Worm (Caenorhabditis elegans) whole organism, young adult: Measurements from ENCODE around the gene myrf-1.
A peak's percentile ranks its signal among the peaks of the same experiment; 100 is the strongest.

Experiments used
- B0019.2 ChIP-seq: fragments of 200-800 bp; sonication (Bioruptor generic); conservative IDR thresholded peaks from 2 replicates; pipeline ENCODE4 v1.3.6; 2022; ENCODE audit warnings: missing genetic modification reagents, missing genetic modification characterization, missing compliant biosample characterization
- B0035.1 ChIP-seq: sonication (generic microtip); optimal IDR thresholded peaks from 2 replicates; lab custom pipeline; 2016; ENCODE audit warnings: missing genetic modification characterization, mild to moderate bottlenecking, missing compliant biosample characterization, missing genotype, missing genetic modification reagents
- F39B2.1 ChIP-seq: fragments of 200-800 bp; sonication (Bioruptor generic); IDR thresholded peaks from 2 replicates; pipeline ENCODE4 v1.3.6; 2022; ENCODE audit warnings: missing genetic modification reagents, missing genetic modification characterization, missing compliant biosample characterization
- T26A5.8 ChIP-seq: sonication (generic microtip); optimal IDR thresholded peaks from 2 replicates; lab custom pipeline; 2016; ENCODE audit warnings: missing genetic modification characterization, missing compliant biosample characterization
- Y67H2A.10 ChIP-seq: fragments of 200-800 bp; sonication (Bioruptor generic); conservative IDR thresholded peaks from 2 replicates; pipeline ENCODE4 v1.3.6; 2022; ENCODE audit warnings: missing genetic modification reagents, missing genetic modification characterization, missing compliant biosample characterization
- Y79H2A.3 ChIP-seq: fragments of 200-800 bp; sonication (Bioruptor generic); conservative IDR thresholded peaks from 2 replicates; pipeline ENCODE4 v1.3.6; 2022; ENCODE audit warnings: missing genetic modification reagents, missing genetic modification characterization, missing compliant biosample characterization
- cebp-1 ChIP-seq, 2 experiments: fragments of 200-800 bp in 1 of 2; sonication (Bioruptor generic) in 1 of 2; sonication (generic microtip) in 1 of 2; IDR thresholded peaks in 1 of 2; optimal IDR thresholded peaks in 1 of 2; 2 replicates each; pipeline versions ENCODE4 v1.3.6 to Lab custom; 2017 to 2022; ENCODE audit warnings: missing compliant biosample characterization in 2 of 2, missing genetic modification characterization in 2 of 2, mild to moderate bottlenecking in 1 of 2, missing genetic modification reagents in 1 of 2, moderate library complexity in 1 of 2
- ceh-100 ChIP-seq: fragments of 200-800 bp; sonication (Bioruptor generic); IDR thresholded peaks from 2 replicates; pipeline ENCODE4 v1.3.6; 2022; ENCODE audit warnings: missing genetic modification reagents, missing genetic modification characterization, missing compliant biosample characterization
- ceh-27 ChIP-seq: fragments of 200-800 bp; sonication (Bioruptor generic); optimal IDR thresholded peaks from 2 replicates; lab custom pipeline; 2018; ENCODE audit warnings: mild to moderate bottlenecking, missing genetic modification characterization, moderate library complexity, missing compliant biosample characterization
- chd-7 ChIP-seq: sonication (generic microtip); optimal IDR thresholded peaks from 2 replicates; lab custom pipeline; 2016; ENCODE audit warnings: mild to moderate bottlenecking, missing genetic modification characterization, moderate library complexity, missing compliant biosample characterization
- efl-1 ChIP-seq: fragments of 150-350 bp; optimal IDR thresholded peaks from 2 replicates; lab custom pipeline; 2014; ENCODE audit warnings: missing biosample characterization, missing genetic modification reagents, missing genetic modification characterization
- gei-17 ChIP-seq: fragments of 200-800 bp; sonication (Bioruptor generic); optimal IDR thresholded peaks from 2 replicates; lab custom pipeline; 2018; ENCODE audit warnings: mild to moderate bottlenecking, missing genetic modification characterization, missing compliant biosample characterization
- hlh-12 ChIP-seq: sonication (generic microtip); optimal IDR thresholded peaks from 2 replicates; lab custom pipeline; 2016; ENCODE audit warnings: missing genetic modification characterization, missing compliant biosample characterization
- hlh-26 ChIP-seq: fragments of 200-800 bp; sonication (Bioruptor generic); conservative IDR thresholded peaks from 2 replicates; pipeline ENCODE4 v1.3.6; 2022; ENCODE audit warnings: missing genetic modification reagents, missing genetic modification characterization, missing compliant biosample characterization
- hmg-1.2 ChIP-seq: fragments of 200-800 bp; sonication (Bioruptor generic); IDR thresholded peaks from 2 replicates; pipeline ENCODE4 v1.3.6; 2022; ENCODE audit warnings: missing genetic modification reagents, missing genetic modification characterization, missing compliant biosample characterization
- hrde-1 ChIP-seq: sonication (generic microtip); optimal IDR thresholded peaks from 2 replicates; lab custom pipeline; 2016; ENCODE audit warnings: missing genetic modification characterization, mild to moderate bottlenecking, missing compliant biosample characterization, moderate library complexity, missing genotype, missing genetic modification reagents, borderline replicate concordance
- hsf-1 ChIP-seq: fragments of 200-800 bp; sonication (Bioruptor generic); IDR thresholded peaks from 2 replicates; pipeline ENCODE4 v1.3.6; 2022; ENCODE audit warnings: missing genetic modification reagents, missing genetic modification characterization, missing compliant biosample characterization
- lag-1 ChIP-seq: fragments of 200-800 bp; sonication (Bioruptor generic); IDR thresholded peaks from 2 replicates; pipeline ENCODE4 v1.3.6; 2022; ENCODE audit warnings: missing genetic modification reagents, missing genetic modification characterization, missing compliant biosample characterization
- let-526 ChIP-seq: fragments of 200-800 bp; sonication (Bioruptor generic); IDR thresholded peaks from 2 replicates; pipeline ENCODE4 v1.3.6; 2022; ENCODE audit warnings: missing genetic modification reagents, missing genetic modification characterization, missing compliant biosample characterization
- lsl-1 ChIP-seq: fragments of 200-800 bp; sonication (Bioruptor generic); optimal IDR thresholded peaks from 2 replicates; lab custom pipeline; 2018; ENCODE audit warnings: mild to moderate bottlenecking, missing genetic modification characterization, moderate library complexity, missing compliant biosample characterization
- lsy-27 ChIP-seq: sonication (generic microtip); optimal IDR thresholded peaks from 2 replicates; lab custom pipeline; 2017; ENCODE audit warnings: missing genetic modification characterization, mild to moderate bottlenecking, missing compliant biosample characterization, antibody characterized with exemption, missing genotype, borderline replicate concordance; ENCODE audit not compliant: insufficient read depth
- madf-3 ChIP-seq: fragments of 200-800 bp; sonication (Bioruptor generic); IDR thresholded peaks from 2 replicates; pipeline ENCODE4 v1.3.6; 2022; ENCODE audit warnings: missing genetic modification reagents, missing genetic modification characterization, missing compliant biosample characterization
- madf-6 ChIP-seq: fragments of 200-800 bp; sonication (Bioruptor generic); IDR thresholded peaks from 2 replicates; pipeline ENCODE4 v1.3.6; 2022; ENCODE audit warnings: missing genetic modification reagents, missing genetic modification characterization, missing compliant biosample characterization
- mel-28 ChIP-seq: sonication (generic microtip); optimal IDR thresholded peaks from 2 replicates; lab custom pipeline; 2016; ENCODE audit warnings: borderline replicate concordance, mild to moderate bottlenecking, missing genetic modification characterization, missing compliant biosample characterization
- mes-4 ChIP-seq: sonication (generic microtip); optimal IDR thresholded peaks from 2 replicates; lab custom pipeline; 2016; ENCODE audit warnings: missing genotype, missing genetic modification characterization, missing compliant biosample characterization
- nfya-2 ChIP-seq: fragments of 200-800 bp; sonication (Bioruptor generic); IDR thresholded peaks from 2 replicates; pipeline ENCODE4 v1.3.6; 2022; ENCODE audit warnings: missing genetic modification reagents, missing genetic modification characterization, missing compliant biosample characterization
- nhr-80 ChIP-seq: sonication (generic microtip); optimal IDR thresholded peaks from 2 replicates; lab custom pipeline; 2016; ENCODE audit warnings: missing genetic modification characterization, missing compliant biosample characterization
- pbrm-1 ChIP-seq: fragments of 200-800 bp; sonication (Bioruptor generic); IDR thresholded peaks from 2 replicates; pipeline ENCODE4 v1.3.6; 2022; ENCODE audit warnings: missing genetic modification reagents, missing genetic modification characterization, missing compliant biosample characterization
- pha-4 ChIP-seq: fragments of 150-350 bp; sonication (generic microtip); optimal IDR thresholded peaks from 2 replicates; lab custom pipeline; 2014; ENCODE audit warnings: missing biosample characterization, missing genetic modification reagents, missing genetic modification characterization
- unc-130 ChIP-seq: sonication (generic microtip); optimal IDR thresholded peaks from 2 replicates; lab custom pipeline; 2016; ENCODE audit warnings: missing genetic modification reagents, missing genetic modification characterization, missing compliant biosample characterization
- ztf-28 ChIP-seq: fragments of 200-800 bp; sonication (Bioruptor generic); IDR thresholded peaks from 2 replicates; pipeline ENCODE4 v1.3.6; 2022; ENCODE audit warnings: missing genetic modification reagents, missing genetic modification characterization, missing compliant biosample characterization

Gene myrf-1

ce11 chrII:10519863-10520262, 17.5 kb upstream of the myrf-1 start:
- TF ChIP-seq B0019.2 (GFP tag; lab: Robert Waterston, UW) (no peak), lsy-27 (no peak)

ce11 chrII:10519017-10519416, 16.7 kb upstream of the myrf-1 start, which contains the start of gene F59B10.4:
TSS of gene F59B10.4 (minus strand) at chrII:10519117.
- no peak for TF ChIP-seq hsf-1
- no peak for TF ChIP-seq ztf-28 (GFP tag; lab: Robert Waterston, UW)
- TF ChIP-seq T26A5.8 (tag; lab: Kevin White, UChicago) = no peak
- TF ChIP-seq madf-6 = no peak
- no peak for TF ChIP-seq F39B2.1
- no peak for TF ChIP-seq lsl-1
- TF ChIP-seq efl-1 = no peak
- no peak for TF ChIP-seq B0035.1 (tag; lab: Kevin White, UChicago)
- no peak for TF ChIP-seq chd-7
- no peak for TF ChIP-seq let-526 (GFP tag; lab: Robert Waterston, UW)

- TF ChIP-seq lsy-27 (no peak), madf-3 (GFP tag; lab: Robert Waterston, UW) (0 out of 2 replicates have a peak, but pooled peaks have one; percentile 45)
Measured at ce11 chrII:10516375-10516774, 14.0 kb upstream of the myrf-1 start.

DNA sequence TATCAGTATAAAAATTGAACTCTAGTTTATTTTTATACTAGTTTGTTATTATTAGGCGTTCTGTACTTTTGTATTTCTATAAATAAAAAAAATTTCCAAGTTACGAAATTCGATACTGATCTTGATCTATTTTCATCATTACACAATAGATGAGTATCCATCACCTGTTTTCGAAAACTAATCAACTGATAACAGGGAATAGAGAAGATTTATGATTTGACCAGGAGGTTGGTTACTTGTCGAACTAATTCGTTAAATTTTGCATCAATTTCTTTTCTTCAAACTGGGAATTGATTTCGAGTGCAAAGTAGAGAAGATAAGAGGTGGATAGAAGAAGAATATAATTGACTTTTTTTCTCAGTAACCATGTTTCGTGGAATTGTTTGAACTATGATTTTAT, 13.1 kb upstream of the myrf-1 start:
- TF ChIP-seq cebp-1 (GFP tag; IDR thresholded peaks at IDR 0.05; lab: Robert Waterston, UW) = no peak
- peak; percentile 15 for TF ChIP-seq cebp-1 (tag; optimal IDR thresholded peaks at IDR 0.05; lab: Kevin White, UChicago)
- no peak for TF ChIP-seq mes-4 (tag; lab: Kevin White, UChicago)

DNA sequence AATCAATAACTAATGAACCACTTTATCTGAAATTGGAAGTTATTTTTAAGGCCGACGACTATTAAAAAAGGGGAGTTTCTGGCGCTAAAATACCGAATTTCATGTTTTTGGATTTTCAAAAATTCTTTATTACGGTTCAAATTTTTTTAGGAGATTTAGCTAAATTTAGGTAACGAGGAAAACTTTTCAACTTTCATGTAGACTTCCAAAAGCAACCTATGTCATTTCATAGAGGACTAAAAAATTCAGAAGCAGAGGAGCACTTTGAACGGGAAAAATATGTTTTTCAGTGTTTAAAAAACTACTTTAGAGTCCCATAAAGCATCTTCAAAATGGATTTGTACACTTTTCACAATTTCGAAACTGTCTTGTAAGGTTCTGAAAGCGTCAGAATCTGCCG, 11.0 kb upstream of the myrf-1 start:
- TF ChIP-seq cebp-1 (GFP tag; IDR thresholded peaks at IDR 0.05; lab: Robert Waterston, UW) (no peak), cebp-1 (tag; optimal IDR thresholded peaks at IDR 0.05; lab: Kevin White, UChicago) (peak; percentile 3), ceh-100 (GFP tag; lab: Robert Waterston, UW) (no peak)

- TF ChIP-seq hmg-1.2 (no peak), pha-4 (tag; lab: Kevin White, UChicago) (no peak), gei-17 (no peak), cebp-1 (GFP tag; IDR thresholded peaks at IDR 0.05; lab: Robert Waterston, UW) (no peak), cebp-1 (tag; optimal IDR thresholded peaks at IDR 0.05; lab: Kevin White, UChicago) (peak; percentile 1), unc-130 (no peak)
Measured at ce11 chrII:10510242-10510641, 7.9 kb upstream of the myrf-1 start, which contains the start of gene F59B10.3. TSS of gene F59B10.3 (plus strand) at chrII:10510542.

DNA sequence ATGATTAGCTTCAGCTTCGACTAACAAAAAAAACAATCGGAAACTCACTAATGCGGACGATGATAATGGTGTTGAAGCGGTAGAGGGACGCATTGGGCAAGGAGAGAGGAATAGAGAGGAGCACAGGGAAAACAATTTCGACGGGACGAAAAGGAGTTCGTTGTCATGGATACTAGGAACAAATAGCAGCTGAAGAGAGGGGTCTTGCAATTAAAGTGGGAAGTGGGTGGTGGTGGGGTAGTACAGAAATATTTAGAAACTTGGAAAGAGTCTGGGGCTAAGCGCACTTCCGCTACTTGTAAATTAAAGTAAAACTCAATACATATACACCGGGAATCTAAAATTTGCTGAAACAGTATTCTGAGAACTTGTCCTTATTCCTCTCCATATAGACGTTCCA, 7.4 kb upstream of the myrf-1 start, which contains the start of gene F59B10.2:
F59B10.2 (minus strand) TSS at position 101 of the 400 bp plus-strand sequence.
- TF ChIP-seq nhr-80 = no peak
- no peak for TF ChIP-seq pbrm-1 (GFP tag; lab: Robert Waterston, UW)
- no peak for TF ChIP-seq Y79H2A.3 (GFP tag; lab: Robert Waterston, UW)
- TF ChIP-seq Y67H2A.10 (GFP tag; lab: Robert Waterston, UW) = no peak
- TF ChIP-seq lag-1 (GFP tag; lab: Robert Waterston, UW) = no peak
- no peak for TF ChIP-seq ceh-27 (GFP tag; lab: Kevin White, UChicago)
- TF ChIP-seq mel-28 (tag; lab: Kevin White, UChicago) = no peak
- TF ChIP-seq hlh-12 (tag; lab: Kevin White, UChicago) = no peak
- no peak for TF ChIP-seq ztf-28 (GFP tag; lab: Robert Waterston, UW)
- no peak for TF ChIP-seq hrde-1 (tag; lab: Kevin White, UChicago)
- TF ChIP-seq nfya-2 (GFP tag; lab: Robert Waterston, UW) = no peak
- no peak for TF ChIP-seq hlh-26 (GFP tag; lab: Robert Waterston, UW)
